Worm (Caenorhabditis elegans): ENCODE results near the gene elo-2.
A peak's percentile ranks its signal among the peaks of the same experiment; 100 is the strongest.

ce11 chrIV:17470096-17470602, 2.9 kb upstream of the elo-2 start, which contains the start of gene F11E6.4:
- TF ChIP-seq ama-1 (optimal IDR thresholded peaks at IDR 0.05) (peak; percentile 35), ama-1 (GFP tag; optimal IDR thresholded peaks at IDR 0.05) (no peak), Y53F4B.3 (GFP tag; IDR thresholded peaks at IDR 0.05) (no peak), tlf-1 (GFP tag; optimal IDR thresholded peaks at IDR 0.05) (no peak), snpc-1.3 (tag; optimal IDR thresholded peaks at IDR 0.05; ENCODE audit: insufficient read depth) (no peak), madf-3 (GFP tag; IDR thresholded peaks at IDR 0.05) (no peak), pha-4 (tag; optimal IDR thresholded peaks at IDR 0.05) (no peak), unc-62 (GFP tag; optimal IDR thresholded peaks at IDR 0.05) (no peak), mcd-1 (GFP tag; IDR thresholded peaks at IDR 0.05) (no peak), athp-1 (tag; optimal IDR thresholded peaks at IDR 0.05) (no peak), attf-6 (GFP tag; IDR thresholded peaks at IDR 0.05) (no peak)

Measured in whole organism, young adult.